Fruit fly (Drosophila melanogaster) Kc167 (cell line): ENCODE data around the gene Wwox.

Source experiments
- Sin3A ChIP-seq: fragments of >200 bp; optimal IDR thresholded peaks from 2 replicates; lab custom pipeline; 2018; ENCODE audit warnings: missing external identifiers
- psq ChIP-seq: fragments of >200 bp; optimal IDR thresholded peaks from 2 replicates; lab custom pipeline; 2017; ENCODE audit warnings: missing external identifiers
- ttk ChIP-seq: sonication (Bioruptor generic); optimal IDR thresholded peaks from 2 replicates; lab custom pipeline; 2017; ENCODE audit warnings: missing external identifiers

DNA sequence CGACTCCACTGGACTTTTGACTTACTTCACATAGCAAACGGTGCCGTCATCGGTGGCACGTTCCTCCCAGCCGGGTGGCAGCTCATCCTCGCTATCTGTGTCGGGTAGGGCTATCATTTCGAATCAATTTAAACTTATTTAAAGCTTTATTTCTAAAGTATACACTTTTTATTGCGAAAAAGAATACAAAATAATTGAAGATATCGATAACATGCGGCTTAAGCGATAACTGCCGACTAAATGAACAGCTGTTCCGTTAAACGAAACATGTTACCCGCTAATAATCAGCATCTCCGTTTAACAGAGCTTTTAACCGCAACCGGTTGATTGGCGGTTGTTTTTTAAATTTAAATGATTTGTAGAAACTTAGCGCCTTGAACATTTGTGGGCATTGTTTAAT, at the start of gene Wwox:
- TF ChIP-seq ttk: no peak
- TF ChIP-seq psq (lab: Kevin White, UChicago): no peak
- TF ChIP-seq Sin3A (lab: Kevin White, UChicago): no peak
